Worm (Caenorhabditis elegans): ENCODE data around the gene cpg-4.

cpg-4 gene

ce11 chrV:6022076-6022475 is 25.9 kb downstream of the cpg-4 start:
- TF ChIP-seq nhr-76 (tag; optimal IDR thresholded peaks at IDR 0.05) = no peak
- no peak for TF ChIP-seq zip-11 (GFP tag; IDR thresholded peaks at IDR 0.05)
- TF ChIP-seq hlh-30 (tag; optimal IDR thresholded peaks at IDR 0.05; ENCODE audit: insufficient read depth) = peak; percentile 30
- TF ChIP-seq pha-4 (GFP tag; IDR thresholded peaks at IDR 0.05) = no peak
- TF ChIP-seq pha-4 (tag; optimal IDR thresholded peaks at IDR 0.05) = no peak
- no peak for TF ChIP-seq Y75B8A.6 (GFP tag; IDR thresholded peaks at IDR 0.05)
- no peak for TF ChIP-seq fkh-10 (GFP tag; optimal IDR thresholded peaks at IDR 0.05)
- no peak for TF ChIP-seq zip-2 (tag; optimal IDR thresholded peaks at IDR 0.05)
- TF ChIP-seq nhr-77 (tag; optimal IDR thresholded peaks at IDR 0.05) = no peak
- TF ChIP-seq unc-39 (tag; optimal IDR thresholded peaks at IDR 0.05) = no peak
- no peak for TF ChIP-seq aha-1 (tag)
- no peak for TF ChIP-seq F49E8.2 (tag; optimal IDR thresholded peaks at IDR 0.05; ENCODE audit: borderline replicate concordance)
- peak; percentile 12 for TF ChIP-seq nhr-48 (tag; optimal IDR thresholded peaks at IDR 0.05)
- TF ChIP-seq sdz-12 (GFP tag; optimal IDR thresholded peaks at IDR 0.05) = no peak
- TF ChIP-seq mxl-3 (GFP tag; optimal IDR thresholded peaks at IDR 0.05) = no peak
- no peak for TF ChIP-seq snpc-1.2 (GFP tag; IDR thresholded peaks at IDR 0.05)

ce11 chrV:6030559-6030975 is 34.4 kb downstream of the cpg-4 start:
- TF ChIP-seq mep-1 (tag; optimal IDR thresholded peaks at IDR 0.05) (peak; percentile 25), ctbp-1 (GFP tag; IDR thresholded peaks at IDR 0.05) (0 out of 2 replicates have a peak, but pooled peaks have one; percentile 65), duxl-1 (tag; optimal IDR thresholded peaks at IDR 0.05; ENCODE audit: poor library complexity) (no peak), nhr-77 (tag; optimal IDR thresholded peaks at IDR 0.05) (no peak), dpl-1 (GFP tag; optimal IDR thresholded peaks at IDR 0.05) (no peak), hif-1 (tag; optimal IDR thresholded peaks at IDR 0.05) (peak in 1 of 2 experiments; percentile 70), Y105C5A.15 (GFP tag; IDR thresholded peaks at IDR 0.05) (no peak), hlh-11 (tag; optimal IDR thresholded peaks at IDR 0.05) (peak; percentile 56), lin-15B (tag; optimal IDR thresholded peaks at IDR 0.05) (no peak), unc-62 (GFP tag; optimal IDR thresholded peaks at IDR 0.05 in 1 of 2) (peak in 1 of 2 experiments; percentile 99), unc-62 (tag; optimal IDR thresholded peaks at IDR 0.05) (no peak), dmd-8 (GFP tag; IDR thresholded peaks at IDR 0.05) (no peak), saeg-2 (GFP tag; IDR thresholded peaks at IDR 0.05) (no peak), hlh-30 (tag; optimal IDR thresholded peaks at IDR 0.05; ENCODE audit: insufficient read depth) (peak; percentile 40), lsy-2 (tag; optimal IDR thresholded peaks at IDR 0.05) (peak; percentile 12 to 42), unc-39 (tag; optimal IDR thresholded peaks at IDR 0.05) (no peak), nhr-11 (tag; optimal IDR thresholded peaks at IDR 0.05) (peak; percentile 50), nhr-28 (tag; optimal IDR thresholded peaks at IDR 0.05) (peak; percentile 11), rbr-2 (tag; optimal IDR thresholded peaks at IDR 0.05) (peak; percentile 47), hmg-1.1 (GFP tag; IDR thresholded peaks at IDR 0.05) (0 out of 2 replicates have a peak, but pooled peaks have one; percentile 16), F37D6.2 (tag; optimal IDR thresholded peaks at IDR 0.05) (no peak), mxl-3 (GFP tag; optimal IDR thresholded peaks at IDR 0.05) (no peak), ztf-11 (tag; optimal IDR thresholded peaks at IDR 0.05) (no peak), dmd-6 (GFP tag; IDR thresholded peaks at IDR 0.05) (0 out of 2 replicates have a peak, but pooled peaks have one; percentile 8), nhr-111 (GFP tag; optimal IDR thresholded peaks at IDR 0.05) (no peak), aha-1 (tag) (no peak), daf-16 (GFP tag; optimal IDR thresholded peaks at IDR 0.05) (peak in 1 of 2 experiments; percentile 27), daf-16 (tag; optimal IDR thresholded peaks at IDR 0.05) (no peak), mdl-1 (tag; optimal IDR thresholded peaks at IDR 0.05) (peak in 1 of 2 experiments; percentile 23)

- TF ChIP-seq hlh-30 (tag; optimal IDR thresholded peaks at IDR 0.05; ENCODE audit: insufficient read depth) = peak; percentile 47
- no peak for TF ChIP-seq daf-12 (tag; optimal IDR thresholded peaks at IDR 0.05)
These were observed 35.4 kb downstream of the cpg-4 start for ce11 chrV:6031585-6031984.
